Fruit fly (Drosophila melanogaster) whole organism, embryonic: ENCODE data around the gene RpL7A.

Experiments
- Atf-2 ChIP-seq: fragments of 200-800 bp; sonication (Bioruptor generic); optimal IDR thresholded peaks from 2 replicates; lab custom pipeline; 2016; ENCODE audit warnings: missing biosample characterization, missing genetic modification characterization
- Bgb ChIP-seq: fragments of 200-800 bp; sonication (Bioruptor generic); IDR thresholded peaks from 2 replicates; pipeline ENCODE4 v1.3.6; 2022; ENCODE audit warnings: missing biosample characterization, missing genetic modification characterization; ENCODE audit not compliant: partially characterized antibody
- CG11093 ChIP-seq: fragments of 200-800 bp; sonication (Bioruptor generic); IDR thresholded peaks from 3 replicates; pipeline ENCODE4 v1.3.6; 2022; ENCODE audit warnings: missing biosample characterization, missing genetic modification characterization
- CG11695 ChIP-seq: fragments of 200-800 bp; sonication (Bioruptor generic); IDR thresholded peaks from 3 replicates; pipeline ENCODE4 v1.3.6; 2022; ENCODE audit warnings: missing biosample characterization, missing genetic modification characterization
- CG12769 ChIP-seq: fragments of 200-800 bp; sonication (Bioruptor generic); optimal IDR thresholded peaks from 2 replicates; lab custom pipeline; 2019; ENCODE audit warnings: missing biosample characterization, mild to moderate bottlenecking, missing genetic modification characterization, moderate library complexity
- CG13287 ChIP-seq: fragments of 200-800 bp; sonication (Bioruptor generic); IDR thresholded peaks from 2 replicates; pipeline ENCODE4 v1.3.6; 2022; ENCODE audit warnings: missing biosample characterization, missing genetic modification characterization; ENCODE audit not compliant: partially characterized antibody
- CG13624 ChIP-seq: fragments of 200-800 bp; sonication (Bioruptor generic); optimal IDR thresholded peaks from 2 replicates; lab custom pipeline; 2016; ENCODE audit warnings: missing biosample characterization, missing genetic modification characterization
- CG18764 ChIP-seq: fragments of 200-800 bp; sonication (Bioruptor generic); optimal IDR thresholded peaks from 3 replicates; lab custom pipeline; 2016; ENCODE audit warnings: missing biosample characterization, missing genetic modification characterization
- CG2120 ChIP-seq: fragments of 200-800 bp; sonication (Bioruptor generic); optimal IDR thresholded peaks from 3 replicates; lab custom pipeline; 2016; ENCODE audit warnings: missing biosample characterization, missing genetic modification characterization
- CG2678 ChIP-seq: fragments of 200-800 bp; sonication (Bioruptor generic); optimal IDR thresholded peaks from 3 replicates; lab custom pipeline; 2019; ENCODE audit warnings: missing biosample characterization, mild to moderate bottlenecking, missing genetic modification characterization, moderate library complexity
- CG2889 ChIP-seq: fragments of 200-800 bp; sonication (Bioruptor generic); IDR thresholded peaks from 3 replicates; pipeline ENCODE4 v1.3.6; 2022; ENCODE audit warnings: missing biosample characterization, missing genetic modification characterization
- CG3281 ChIP-seq: fragments of 200-800 bp; sonication (Bioruptor generic); optimal IDR thresholded peaks from 3 replicates; lab custom pipeline; 2017; ENCODE audit warnings: missing biosample characterization, mild to moderate bottlenecking, missing genetic modification characterization
- CG3995 ChIP-seq: fragments of 200-800 bp; sonication (Bioruptor generic); optimal IDR thresholded peaks from 3 replicates; lab custom pipeline; 2016; ENCODE audit warnings: missing biosample characterization, missing genetic modification characterization
- CG6765 ChIP-seq: fragments of 200-800 bp; sonication (Bioruptor generic); optimal IDR thresholded peaks from 3 replicates; lab custom pipeline; 2017; ENCODE audit warnings: missing biosample characterization, mild to moderate bottlenecking, missing genetic modification characterization
- CG8290 ChIP-seq, 3 experiments: fragments of 200-800 bp; sonication (Bioruptor generic); optimal IDR thresholded peaks; 2 replicates each; lab custom pipeline; 2016 to 2019; ENCODE audit warnings: missing biosample characterization in 3 of 3, missing genetic modification characterization in 3 of 3, mild to moderate bottlenecking in 2 of 3, moderate library complexity in 1 of 3
- CG9817 ChIP-seq: fragments of 200-800 bp; sonication (Bioruptor generic); optimal IDR thresholded peaks from 2 replicates; lab custom pipeline; 2018; ENCODE audit warnings: missing biosample characterization, mild to moderate bottlenecking, missing genetic modification characterization, moderate library complexity
- CG9932 ChIP-seq: fragments of 200-800 bp; sonication (Bioruptor generic); IDR thresholded peaks from 2 replicates; pipeline ENCODE4 v1.3.6; 2022; ENCODE audit warnings: missing biosample characterization, missing genetic modification characterization
- Deaf1 ChIP-seq: fragments of 200-800 bp; optimal IDR thresholded peaks from 3 replicates; lab custom pipeline; 2019; ENCODE audit warnings: missing biosample characterization, mild to moderate bottlenecking, missing genetic modification characterization, moderate library complexity
- Dfd ChIP-seq, 2 experiments: fragments of >200 bp; optimal IDR thresholded peaks; 2 replicates each; lab custom pipeline; 2017; ENCODE audit warnings: missing biosample characterization in 2 of 2, missing genetic modification characterization in 2 of 2
- Dref ChIP-seq: fragments of 200-800 bp; sonication (Bioruptor generic); IDR thresholded peaks from 2 replicates; pipeline ENCODE4 v1.3.6; 2022; ENCODE audit warnings: missing biosample characterization, missing genetic modification characterization
- Drgx ChIP-seq: fragments of 200-800 bp; sonication (Bioruptor generic); IDR thresholded peaks from 2 replicates; pipeline ENCODE4 v1.3.6; 2022; ENCODE audit warnings: missing biosample characterization, missing genetic modification characterization
- HHEX ChIP-seq: fragments of 200-800 bp; sonication (Bioruptor generic); optimal IDR thresholded peaks from 3 replicates; lab custom pipeline; 2017; ENCODE audit warnings: missing biosample characterization, mild to moderate bottlenecking, missing genetic modification characterization, missing genetic modification reagents
- HLH54F ChIP-seq: fragments of 200-800 bp; sonication (Bioruptor generic); optimal IDR thresholded peaks from 3 replicates; lab custom pipeline; 2016; ENCODE audit warnings: missing biosample characterization, missing genetic modification characterization
- HmgZ ChIP-seq: fragments of 200-800 bp; sonication (Bioruptor generic); optimal IDR thresholded peaks from 2 replicates; lab custom pipeline; 2018; ENCODE audit warnings: missing biosample characterization, mild to moderate bottlenecking, missing genetic modification characterization
- Hmx ChIP-seq: fragments of 200-800 bp; sonication (Bioruptor generic); optimal IDR thresholded peaks from 2 replicates; lab custom pipeline; 2016; ENCODE audit warnings: missing biosample characterization, missing genetic modification characterization
- Jarid2 ChIP-seq: fragments of 200-800 bp; sonication (Bioruptor generic); optimal IDR thresholded peaks from 3 replicates; lab custom pipeline; 2017; ENCODE audit warnings: mild to moderate bottlenecking, missing biosample characterization, missing genetic modification reagents, missing genetic modification characterization
- Kr ChIP-seq: fragments of 200-800 bp; sonication (Bioruptor generic); optimal IDR thresholded peaks from 2 replicates; lab custom pipeline; 2017; ENCODE audit warnings: missing biosample characterization, mild to moderate bottlenecking, missing genetic modification characterization
- Med ChIP-seq: fragments of 200-800 bp; sonication (Bioruptor generic); peaks from one replicate; lab custom pipeline; 2016; ENCODE audit warnings: missing biosample characterization, missing genetic modification characterization, mild to moderate bottlenecking, inconsistent platforms, moderate library complexity
- NC2α ChIP-seq: fragments of 200-800 bp; sonication (Bioruptor generic); optimal IDR thresholded peaks from 2 replicates; lab custom pipeline; 2016; ENCODE audit warnings: missing biosample characterization, missing genetic modification characterization
- NFAT ChIP-seq: fragments of 200-800 bp; sonication (Bioruptor generic); IDR thresholded peaks from 2 replicates; pipeline ENCODE4 v1.3.6; 2022; ENCODE audit warnings: missing biosample characterization, missing genetic modification characterization
- NfI ChIP-seq: fragments of 200-800 bp; sonication (Bioruptor generic); optimal IDR thresholded peaks from 3 replicates; lab custom pipeline; 2018; ENCODE audit warnings: missing biosample characterization, mild to moderate bottlenecking, missing genetic modification characterization, moderate library complexity
- PHDP ChIP-seq: fragments of 200-800 bp; sonication (Bioruptor generic); optimal IDR thresholded peaks from 3 replicates; lab custom pipeline; 2018; ENCODE audit warnings: missing biosample characterization, mild to moderate bottlenecking, missing genetic modification characterization, moderate library complexity
- Vsx1 ChIP-seq: fragments of 200-800 bp; sonication (Bioruptor generic); optimal IDR thresholded peaks from 2 replicates; lab custom pipeline; 2017; ENCODE audit warnings: missing biosample characterization, mild to moderate bottlenecking, missing genetic modification characterization, missing genetic modification reagents
- bbx ChIP-seq: fragments of 200-800 bp; sonication (Bioruptor generic); IDR thresholded peaks from 2 replicates; pipeline ENCODE4 v1.3.6; 2022; ENCODE audit warnings: missing biosample characterization, missing genetic modification characterization; ENCODE audit not compliant: partially characterized antibody
- chinmo ChIP-seq: fragments of 200-800 bp; sonication (Bioruptor generic); IDR thresholded peaks from 4 replicates; pipeline ENCODE4 v1.3.6; 2022; ENCODE audit warnings: missing biosample characterization, missing genetic modification characterization; ENCODE audit not compliant: partially characterized antibody
- corto ChIP-seq: fragments of 200-800 bp; sonication (Bioruptor generic); optimal IDR thresholded peaks from 2 replicates; lab custom pipeline; 2016; ENCODE audit warnings: missing biosample characterization, mild to moderate bottlenecking, missing genetic modification characterization, moderate library complexity
- grau ChIP-seq: fragments of 200-800 bp; optimal IDR thresholded peaks from 3 replicates; lab custom pipeline; 2019; ENCODE audit warnings: missing biosample characterization, mild to moderate bottlenecking, missing genetic modification characterization, moderate library complexity
- grn ChIP-seq: fragments of 200-800 bp; sonication (Bioruptor generic); optimal IDR thresholded peaks from 3 replicates; lab custom pipeline; 2017; ENCODE audit warnings: missing biosample characterization, missing genetic modification characterization
- gsb ChIP-seq: fragments of 200-800 bp; sonication (Bioruptor generic); IDR thresholded peaks from 2 replicates; pipeline ENCODE4 v1.3.6; 2022; ENCODE audit warnings: missing biosample characterization, missing genetic modification characterization
- hbn ChIP-seq: fragments of 200-800 bp; sonication (Bioruptor generic); IDR thresholded peaks from 2 replicates; pipeline ENCODE4 v1.3.6; 2022; ENCODE audit warnings: missing biosample characterization, missing genetic modification characterization; ENCODE audit not compliant: partially characterized antibody
- hth ChIP-seq: fragments of >200 bp; optimal IDR thresholded peaks from 2 replicates; lab custom pipeline; 2017; ENCODE audit warnings: inconsistent platforms
- insv ChIP-seq, 2 experiments: fragments of 200-800 bp; sonication (Bioruptor generic); optimal IDR thresholded peaks; 3 replicates each; lab custom pipeline; 2016 to 2018; ENCODE audit warnings: missing biosample characterization in 2 of 2, missing genetic modification characterization in 2 of 2
- luna ChIP-seq: fragments of 200-800 bp; sonication (Bioruptor generic); optimal IDR thresholded peaks from 2 replicates; lab custom pipeline; 2016; ENCODE audit warnings: missing biosample characterization, missing genetic modification characterization
- maf-S ChIP-seq: fragments of 200-800 bp; sonication (Bioruptor generic); optimal IDR thresholded peaks from 2 replicates; lab custom pipeline; 2016; ENCODE audit warnings: missing biosample characterization, missing genetic modification characterization
- mirr ChIP-seq: fragments of 200-800 bp; sonication (Bioruptor generic); optimal IDR thresholded peaks from 3 replicates; lab custom pipeline; 2018; ENCODE audit warnings: missing biosample characterization, mild to moderate bottlenecking, missing genetic modification characterization
- org-1 ChIP-seq: fragments of 200-800 bp; sonication (Bioruptor generic); optimal IDR thresholded peaks from 2 replicates; lab custom pipeline; 2017; ENCODE audit warnings: missing biosample characterization, missing genetic modification characterization
- ro ChIP-seq: fragments of 200-800 bp; sonication (Bioruptor generic); IDR thresholded peaks from 2 replicates; pipeline ENCODE4 v1.3.6; 2022; ENCODE audit warnings: missing biosample characterization, missing genetic modification characterization
- row ChIP-seq: fragments of 200-800 bp; sonication (Bioruptor generic); IDR thresholded peaks from 3 replicates; pipeline ENCODE4 v1.3.6; 2022; ENCODE audit warnings: missing biosample characterization, missing genetic modification characterization
- salm ChIP-seq: fragments of 200-800 bp; sonication (Bioruptor generic); optimal IDR thresholded peaks from 2 replicates; lab custom pipeline; 2018; ENCODE audit warnings: missing biosample characterization, mild to moderate bottlenecking, missing genetic modification characterization
- sd ChIP-seq: fragments of 200-800 bp; sonication (Bioruptor generic); optimal IDR thresholded peaks from 3 replicates; lab custom pipeline; 2018; ENCODE audit warnings: missing biosample characterization, mild to moderate bottlenecking, missing genetic modification characterization, moderate library complexity
- sug ChIP-seq: fragments of 200-800 bp; optimal IDR thresholded peaks from 2 replicates; lab custom pipeline; 2019; ENCODE audit warnings: missing biosample characterization, mild to moderate bottlenecking, missing genetic modification characterization, moderate library complexity

The RpL7A gene

dm6 chrX:6546970-6547369 is 13.8 kb upstream of the RpL7A start:
- TF ChIP-seq mirr (peak; percentile 9), CG2120 (GFP tag; lab: Kevin White, UChicago) (peak; percentile 12), CG12769 (tag; lab: Kevin White, UChicago) (peak; percentile 28), Hmx (GFP tag; lab: Kevin White, UChicago) (no peak), luna (GFP tag; lab: Kevin White, UChicago) (no peak), Dfd (GFP tag; optimal IDR thresholded peaks at IDR 0.05; lab: Kevin White, UChicago) (no peak), Vsx1 (GFP tag; lab: Kevin White, UChicago) (peak; percentile 2), sug (tag; lab: Kevin White, UChicago) (peak; percentile 5), NfI (GFP tag; lab: Kevin White, UChicago) (no peak), chinmo (0 out of 4 replicates have a peak, but pooled peaks have one; percentile 27), CG8290 (GFP tag; optimal IDR thresholded peaks at IDR 0.05; lab: Kevin White, UChicago) (no peak), CG8290 (tag; optimal IDR thresholded peaks at IDR 0.05; lab: Kevin White, UChicago) (peak in 1 of 2 experiments; percentile 12), CG11695 (no peak), corto (GFP tag; lab: Kevin White, UChicago) (no peak), PHDP (tag; lab: Kevin White, UChicago) (peak; percentile 24), salm (tag; lab: Kevin White, UChicago) (no peak), Kr (GFP tag; lab: Kevin White, UChicago) (no peak), sd (peak; percentile 46), row (peak; percentile 24; the same call in 1 of the 3 replicates), NC2α (GFP tag; lab: Kevin White, UChicago) (no peak), CG11093 (GFP tag; lab: Robert Waterston, UW) (no peak), HmgZ (tag; lab: Kevin White, UChicago) (no peak), grau (tag; lab: Kevin White, UChicago) (peak; percentile 64), CG13624 (GFP tag; lab: Kevin White, UChicago) (no peak), CG2678 (tag; lab: Kevin White, UChicago) (peak; percentile 30), CG2889 (GFP tag; lab: Robert Waterston, UW) (no peak), Med (GFP tag; lab: Kevin White, UChicago) (peak; percentile 77), grn (GFP tag; lab: Kevin White, UChicago) (peak; percentile 49), ro (no peak), CG6765 (GFP tag; lab: Kevin White, UChicago) (no peak), CG9817 (tag; lab: Kevin White, UChicago) (no peak), CG3281 (peak; percentile 37), hbn (no peak), CG3995 (GFP tag; lab: Kevin White, UChicago) (no peak)

dm6 chrX:6545862-6546270 is 12.7 kb upstream of the RpL7A start:
- TF ChIP-seq org-1 (GFP tag; lab: Kevin White, UChicago) (no peak), hth (lab: Kevin White, UChicago) (no peak), Bgb (peak; percentile 46; the same call in 1 of the 2 replicates), CG13287 (peak; percentile 22; the same call in 1 of the 2 replicates), CG9932 (GFP tag; lab: Robert Waterston, UW) (peak; percentile 27; the same call in 1 of the 2 replicates), Drgx (GFP tag; lab: Robert Waterston, UW) (0 out of 2 replicates have a peak, but pooled peaks have one; percentile 25), gsb (GFP tag; lab: Robert Waterston, UW) (no peak), CG8290 (GFP tag; optimal IDR thresholded peaks at IDR 0.05; lab: Kevin White, UChicago) (no peak), CG8290 (tag; optimal IDR thresholded peaks at IDR 0.05; lab: Kevin White, UChicago) (peak in 1 of 2 experiments; percentile 35), CG18764 (GFP tag; lab: Kevin White, UChicago) (no peak), maf-S (no peak), Deaf1 (tag; lab: Kevin White, UChicago) (peak; percentile 92), HLH54F (GFP tag; lab: Kevin White, UChicago) (no peak), Dref (GFP tag; lab: Robert Waterston, UW) (no peak), Jarid2 (GFP tag; lab: Kevin White, UChicago) (peak; percentile 62), HHEX (GFP tag; lab: Kevin White, UChicago) (no peak), bbx (GFP tag; lab: Robert Waterston, UW) (0 out of 2 replicates have a peak, but pooled peaks have one; percentile 21), Atf-2 (GFP tag; lab: Kevin White, UChicago) (peak; percentile 92), NFAT (GFP tag; lab: Robert Waterston, UW) (peak; percentile 25; the same call in 1 of the 2 replicates), insv (GFP tag; optimal IDR thresholded peaks at IDR 0.05; lab: Kevin White, UChicago) (peak in 1 of 2 experiments; percentile 48)
